Worm (Caenorhabditis elegans): ENCODE measurements around the gene F58B4.5.

F58B4.5 gene

DNA sequence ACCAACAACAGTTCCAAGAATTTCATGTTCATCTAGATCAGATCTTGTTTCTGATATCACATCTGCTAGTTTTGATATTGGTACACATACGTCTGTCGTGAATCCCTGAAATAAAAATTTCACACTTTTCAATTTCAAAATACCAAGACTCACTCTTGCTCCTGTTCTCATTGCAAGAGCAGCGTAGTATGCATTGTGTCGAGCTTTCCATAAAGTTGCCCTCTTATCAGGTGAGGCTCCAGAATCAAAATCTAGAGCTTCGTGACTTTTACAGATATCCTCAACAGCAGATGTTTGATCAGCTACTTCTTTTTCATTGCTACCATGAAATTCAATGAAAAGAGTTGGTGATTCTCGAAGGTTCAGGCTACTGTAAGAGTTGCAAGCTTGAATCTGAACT lies 43.5 kb upstream of the F58B4.5 start, which contains the start of gene F32D8.11:
Gene F32D8.11 (minus strand): TSS at position 101 of the 400 bp plus-strand sequence.
- TF ChIP-seq zip-5 (tag; optimal IDR thresholded peaks at IDR 0.05): no peak
- no peak for TF ChIP-seq odd-2 (tag; optimal IDR thresholded peaks at IDR 0.05)
- TF ChIP-seq pat-9 (tag; optimal IDR thresholded peaks at IDR 0.05): no peak
- no peak for TF ChIP-seq ceh-30 (tag; optimal IDR thresholded peaks at IDR 0.05)

DNA sequence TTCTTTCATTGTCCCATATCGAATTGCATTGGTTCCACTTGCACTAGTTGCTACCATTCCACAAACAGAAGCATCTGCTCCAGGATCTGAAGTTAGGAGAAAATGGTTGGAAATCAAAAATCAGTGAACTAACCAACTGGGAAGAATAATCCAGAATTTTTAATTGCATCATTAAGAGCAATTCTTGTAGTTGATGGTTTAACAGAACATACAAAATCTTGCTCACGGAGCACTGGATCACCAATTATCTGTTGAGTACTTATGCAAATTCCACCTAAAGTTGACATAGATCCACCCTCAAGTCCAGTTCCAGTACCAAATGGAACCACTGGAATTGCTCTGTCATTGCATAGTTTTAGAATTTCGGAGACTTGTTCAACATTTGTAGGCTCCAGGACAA lies 42.7 kb upstream of the F58B4.5 start:
- TF ChIP-seq ahr-1 (tag; optimal IDR thresholded peaks at IDR 0.05) (no peak), K09A11.1 (tag; optimal IDR thresholded peaks at IDR 0.05; ENCODE audit: insufficient read depth) (no peak), eyg-1 (tag; optimal IDR thresholded peaks at IDR 0.05) (no peak), F13H6.1 (tag; optimal IDR thresholded peaks at IDR 0.05) (no peak), pha-2 (tag; optimal IDR thresholded peaks at IDR 0.05) (no peak), nfya-1 (tag; optimal IDR thresholded peaks at IDR 0.05) (no peak), ceh-34 (tag; optimal IDR thresholded peaks at IDR 0.05) (no peak), Y22D7AL.16 (tag; optimal IDR thresholded peaks at IDR 0.05) (no peak), ceh-19 (GFP tag; optimal IDR thresholded peaks at IDR 0.05) (no peak), tbx-7 (tag; optimal IDR thresholded peaks at IDR 0.05) (no peak), che-1 (tag; optimal IDR thresholded peaks at IDR 0.05) (no peak)

DNA sequence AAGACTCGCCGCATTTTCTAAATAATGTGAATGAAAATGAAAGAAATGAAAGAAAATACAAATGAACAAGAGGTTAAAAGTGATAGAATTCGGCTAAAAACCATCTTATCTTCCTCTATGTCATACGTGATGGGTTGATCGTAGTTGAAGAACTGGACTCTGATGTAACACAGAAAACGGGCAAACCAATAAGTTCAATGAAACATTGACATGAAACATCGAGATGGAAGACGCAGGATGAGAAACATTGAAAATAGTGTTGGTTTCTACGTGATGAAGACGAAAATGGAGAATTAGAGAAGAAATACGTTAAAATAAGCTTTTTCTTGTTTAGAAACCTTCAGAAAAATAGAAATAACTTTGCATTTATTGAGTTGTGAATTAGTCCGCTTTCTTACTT lies 41.5 kb upstream of the F58B4.5 start, which contains the start of gene F32D8.12:
Gene F32D8.12 (minus strand): TSS at position 48 of the 400 bp plus-strand sequence.
- TF ChIP-seq ceh-48 (tag; optimal IDR thresholded peaks at IDR 0.05) (no peak), F13H6.1 (tag; optimal IDR thresholded peaks at IDR 0.05) (no peak), ceh-14 (tag; optimal IDR thresholded peaks at IDR 0.05) (no peak), pat-9 (tag; optimal IDR thresholded peaks at IDR 0.05) (no peak)

DNA sequence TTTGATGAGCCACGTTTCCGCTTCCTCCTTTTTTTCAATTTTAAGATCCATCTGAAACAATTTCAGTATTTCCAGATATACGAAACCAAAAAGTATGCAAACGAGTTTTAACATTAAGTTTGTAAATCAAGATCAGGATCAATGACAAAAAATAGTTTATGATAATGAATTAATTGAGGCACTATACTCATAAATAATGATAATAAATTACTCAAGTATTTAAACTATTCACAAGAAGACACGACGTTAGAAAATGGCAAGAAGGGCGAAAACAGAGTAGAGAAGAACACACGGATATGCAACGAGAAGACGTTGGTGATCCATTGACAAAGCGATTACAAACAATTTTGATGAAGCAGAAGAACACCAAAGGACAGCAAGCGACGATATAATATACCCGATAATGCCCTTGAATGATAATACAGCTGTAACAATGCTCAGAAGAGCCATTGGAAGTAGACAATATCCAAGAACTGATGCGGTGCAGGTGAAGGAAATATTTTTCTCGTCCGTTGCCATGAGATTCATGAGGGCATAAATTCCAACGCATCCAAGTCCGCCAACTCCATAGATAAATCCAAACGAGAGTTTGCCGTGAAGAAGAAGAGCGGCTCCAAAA lies 38.9 kb upstream of the F58B4.5 start, which contains the start of gene F32D8.4:
Gene F32D8.4 (minus strand): TSS at position 51 of the 619 bp plus-strand sequence.
- TF ChIP-seq tbx-2 (tag; optimal IDR thresholded peaks at IDR 0.05) (no peak), ceh-24 (tag; optimal IDR thresholded peaks at IDR 0.05) (no peak), elt-4 (tag; optimal IDR thresholded peaks at IDR 0.05) (no peak), pax-1 (tag; optimal IDR thresholded peaks at IDR 0.05) (no peak), ceh-2 (tag; optimal IDR thresholded peaks at IDR 0.05) (no peak)

DNA sequence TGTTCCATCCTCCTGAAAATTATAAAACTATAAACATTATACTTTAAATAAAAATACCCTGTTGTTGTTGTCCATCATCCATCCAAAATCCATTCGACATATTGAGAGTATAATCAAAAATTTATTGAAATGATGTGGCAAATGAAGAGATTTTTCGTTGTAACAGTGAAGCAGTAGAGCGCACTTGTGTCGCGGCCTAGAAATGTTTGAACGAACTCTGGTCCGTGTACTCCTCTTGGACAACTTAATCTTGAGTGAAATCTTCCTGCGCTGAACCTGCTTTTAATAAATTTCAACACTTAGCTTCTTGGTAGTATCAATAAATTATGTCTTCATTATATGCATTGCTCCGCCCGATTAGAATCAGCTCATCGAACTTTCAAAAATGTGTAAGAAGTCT lies 37.9 kb upstream of the F58B4.5 start, which contains the start of the genes F32D8.14 and F32D8.5:
Gene F32D8.14 (minus strand): TSS at position 188 of the 400 bp plus-strand sequence.
Gene F32D8.5 (plus strand): TSS at position 200 of the 400 bp plus-strand sequence.
- TF ChIP-seq unc-55 (GFP tag; optimal IDR thresholded peaks at IDR 0.05) (peak; percentile 16), Y22D7AL.16 (tag; optimal IDR thresholded peaks at IDR 0.05) (no peak), hlh-13 (GFP tag; optimal IDR thresholded peaks at IDR 0.05) (no peak), T23F11.4 (GFP tag; optimal IDR thresholded peaks at IDR 0.05) (no peak), ceh-31 (tag; optimal IDR thresholded peaks at IDR 0.05) (peak; percentile 92), npax-4 (tag; optimal IDR thresholded peaks at IDR 0.05) (no peak), ceh-34 (tag; optimal IDR thresholded peaks at IDR 0.05) (peak; percentile 15), dve-1 (tag; optimal IDR thresholded peaks at IDR 0.05) (peak; percentile 40), nhr-11 (tag; optimal IDR thresholded peaks at IDR 0.05) (no peak), fkh-6 (tag; optimal IDR thresholded peaks at IDR 0.05) (peak; percentile 0), sdc-2 (tag; optimal IDR thresholded peaks at IDR 0.05) (no peak), sox-2 (GFP tag; IDR thresholded peaks at IDR 0.05) (no peak), K02D7.2 (tag; optimal IDR thresholded peaks at IDR 0.05) (no peak), madf-2 (tag; optimal IDR thresholded peaks at IDR 0.05) (no peak), rnt-1 (tag; optimal IDR thresholded peaks at IDR 0.05) (peak; percentile 45), ztf-16 (tag; optimal IDR thresholded peaks at IDR 0.05) (no peak), tbx-2 (tag; optimal IDR thresholded peaks at IDR 0.05) (peak; percentile 80), fax-1 (tag; optimal IDR thresholded peaks at IDR 0.05) (peak; percentile 52), lim-6 (tag; optimal IDR thresholded peaks at IDR 0.05) (no peak), ref-2 (tag; optimal IDR thresholded peaks at IDR 0.05) (peak; percentile 74), ceh-18 (tag; optimal IDR thresholded peaks at IDR 0.05) (no peak), pros-1 (tag; optimal IDR thresholded peaks at IDR 0.05) (peak; percentile 24), hlh-15 (tag; optimal IDR thresholded peaks at IDR 0.05) (no peak), C08G9.2 (tag; optimal IDR thresholded peaks at IDR 0.05) (peak; percentile 89), pax-1 (tag; optimal IDR thresholded peaks at IDR 0.05) (no peak), ceh-2 (tag; optimal IDR thresholded peaks at IDR 0.05) (peak; percentile 75), fkh-10 (GFP tag; optimal IDR thresholded peaks at IDR 0.05) (no peak), F13H6.1 (tag; optimal IDR thresholded peaks at IDR 0.05) (no peak), ama-1 (optimal IDR thresholded peaks at IDR 0.05) (no peak)

Measured in whole organism, late embryonic.